Worm (Caenorhabditis elegans): Measurements from ENCODE around the gene nspd-5.

DNA sequence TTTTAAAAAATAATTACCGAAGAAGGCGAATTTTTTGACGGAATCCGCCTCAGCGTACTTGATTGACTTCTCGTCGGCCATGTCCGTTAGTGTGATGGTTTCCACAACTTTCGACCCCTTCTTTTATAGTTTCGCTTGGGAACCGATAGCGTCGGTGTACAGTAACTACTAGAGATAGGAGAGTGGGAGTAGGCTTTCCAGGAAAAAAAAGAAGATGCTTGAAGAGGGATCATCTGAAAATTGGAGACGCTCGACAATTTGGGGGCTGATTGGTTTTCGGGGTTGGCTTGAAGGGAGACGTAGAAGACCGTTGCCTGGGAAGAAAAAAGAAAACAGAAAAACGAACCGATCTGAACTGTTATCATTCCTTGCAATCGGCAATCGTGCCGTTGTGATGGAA lies 10.5 kb upstream of the nspd-5 start, which contains the start of gene col-20:
- TF ChIP-seq dao-5 (tag; optimal IDR thresholded peaks at IDR 0.05) (no peak), W03F9.2 (tag; optimal IDR thresholded peaks at IDR 0.05) (no peak), him-1 (tag; optimal IDR thresholded peaks at IDR 0.05) (no peak)
